Fruit fly (Drosophila melanogaster): ENCODE measurements around the gene tkv.

Gene tkv

DNA sequence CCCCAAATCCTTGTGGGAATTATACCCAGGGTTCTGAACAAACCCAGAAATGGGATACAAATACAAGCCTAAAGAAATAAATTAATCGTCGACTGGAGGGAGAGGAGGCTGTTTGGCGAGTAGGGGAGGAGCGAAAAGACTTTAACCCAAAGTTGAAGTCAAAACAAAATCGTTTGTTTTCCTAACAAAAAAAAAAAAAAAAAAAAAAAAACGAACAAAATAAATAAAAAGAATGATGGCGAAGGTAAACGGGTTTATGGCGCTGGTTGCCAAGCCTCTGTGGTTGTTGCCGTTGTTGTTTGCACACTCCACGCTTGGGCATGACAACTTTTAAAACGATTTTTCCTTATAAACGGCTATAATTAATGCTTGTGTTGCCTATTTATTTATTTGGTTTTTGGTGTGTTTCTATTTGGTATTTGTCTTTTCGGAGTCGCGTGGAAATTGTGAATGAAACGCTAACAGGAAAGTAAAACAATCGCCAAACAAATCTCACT, 42.6 kb downstream of the tkv start:
- TF ChIP-seq Dbx (GFP tag; IDR thresholded peaks at IDR 0.05), result no peak
- TF ChIP-seq lov (optimal IDR thresholded peaks at IDR 0.05), result no peak
- TF ChIP-seq lov (GFP tag; IDR thresholded peaks at IDR 0.05), result no peak
- TF ChIP-seq CG8944 (GFP tag; optimal IDR thresholded peaks at IDR 0.05), result no peak
- no peak for TF ChIP-seq CG31224 (GFP tag; IDR thresholded peaks at IDR 0.05)
- TF ChIP-seq CG4282 (GFP tag; optimal IDR thresholded peaks at IDR 0.05), result no peak
- TF ChIP-seq Abd-B (GFP tag; optimal IDR thresholded peaks at IDR 0.05), result no peak
- no peak for TF ChIP-seq Nf-YB (GFP tag; optimal IDR thresholded peaks at IDR 0.05)
- no peak for TF ChIP-seq HmgZ (tag; optimal IDR thresholded peaks at IDR 0.05)
- no peak for TF ChIP-seq CG3065 (GFP tag; optimal IDR thresholded peaks at IDR 0.05)
- TF ChIP-seq zf30C (GFP tag; optimal IDR thresholded peaks at IDR 0.05), result no peak
- no peak for TF ChIP-seq pan (optimal IDR thresholded peaks at IDR 0.05)
- TF ChIP-seq pan (GFP tag; optimal IDR thresholded peaks at IDR 0.05 in 1 of 2, IDR thresholded peaks at IDR 0.05 in 1 of 2), result peak in 1 of 2 experiments; percentile 11
- TF ChIP-seq CG12769 (tag; optimal IDR thresholded peaks at IDR 0.05), result peak; percentile 8
- TF ChIP-seq CG8478 (optimal IDR thresholded peaks at IDR 0.05), result no peak
- no peak for TF ChIP-seq CG42726 (GFP tag; IDR thresholded peaks at IDR 0.05; ENCODE audit: partially characterized antibody)
- no peak for TF ChIP-seq CG11456 (GFP tag; IDR thresholded peaks at IDR 0.05)
- no peak for TF ChIP-seq Dip2 (GFP tag; IDR thresholded peaks at IDR 0.05)
- no peak for TF ChIP-seq Pdp1 (GFP tag; optimal IDR thresholded peaks at IDR 0.05)
- no peak for TF ChIP-seq chn (GFP tag; optimal IDR thresholded peaks at IDR 0.05)
- TF ChIP-seq sd (tag; optimal IDR thresholded peaks at IDR 0.05), result peak; percentile 35
- no peak for TF ChIP-seq al (GFP tag; IDR thresholded peaks at IDR 0.05)
- no peak for TF ChIP-seq YL-1 (GFP tag; optimal IDR thresholded peaks at IDR 0.05)
- no peak for TF ChIP-seq odd (GFP tag; optimal IDR thresholded peaks at IDR 0.05)
- peak; percentile 0 for TF ChIP-seq CG15601 (tag; optimal IDR thresholded peaks at IDR 0.05)
- TF ChIP-seq caup (GFP tag; optimal IDR thresholded peaks at IDR 0.05; ENCODE audit: severe bottlenecking), result peak; percentile 11
- no peak for TF ChIP-seq exex (tag; optimal IDR thresholded peaks at IDR 0.05)
- TF ChIP-seq CG4617 (GFP tag; optimal IDR thresholded peaks at IDR 0.05; ENCODE audit: borderline replicate concordance), result no peak
- TF ChIP-seq Atf-2 (GFP tag; optimal IDR thresholded peaks at IDR 0.05), result no peak
- TF ChIP-seq Med (GFP tag), result peak; percentile 41
- no peak for TF ChIP-seq aop (GFP tag; IDR thresholded peaks at IDR 0.05)
- no peak for TF ChIP-seq jumu (GFP tag; optimal IDR thresholded peaks at IDR 0.05)
- no peak for TF ChIP-seq Bgb (GFP tag; IDR thresholded peaks at IDR 0.05; ENCODE audit: partially characterized antibody)
- peak; percentile 3 for TF ChIP-seq ATbp (GFP tag; optimal IDR thresholded peaks at IDR 0.05)
- no peak for TF ChIP-seq ranshi (GFP tag; IDR thresholded peaks at IDR 0.05)
- no peak for TF ChIP-seq CG7556 (GFP tag; optimal IDR thresholded peaks at IDR 0.05)
- no peak for TF ChIP-seq CG31365 (tag; optimal IDR thresholded peaks at IDR 0.05)
- TF ChIP-seq Awh (GFP tag; IDR thresholded peaks at IDR 0.05), result 0 out of 2 replicates have a peak, but pooled peaks have one; percentile 30
- TF ChIP-seq Lhr (GFP tag; optimal IDR thresholded peaks at IDR 0.05), result no peak
- TF ChIP-seq dpn (GFP tag; optimal IDR thresholded peaks at IDR 0.05), result no peak
- no peak for TF ChIP-seq p53 (GFP tag; optimal IDR thresholded peaks at IDR 0.05)
- peak; percentile 23 for TF ChIP-seq CG2678 (tag; optimal IDR thresholded peaks at IDR 0.05)
- no peak for TF ChIP-seq CG3281 (GFP tag; optimal IDR thresholded peaks at IDR 0.05)
- no peak for TF ChIP-seq HLH4C (GFP tag; IDR thresholded peaks at IDR 0.05; ENCODE audit: partially characterized antibody)
- TF ChIP-seq CG8765 (GFP tag; IDR thresholded peaks at IDR 0.05), result no peak
- TF ChIP-seq tap (tag; optimal IDR thresholded peaks at IDR 0.05), result no peak
- TF ChIP-seq chinmo (GFP tag; IDR thresholded peaks at IDR 0.05; ENCODE audit: partially characterized antibody), result peak; percentile 89; the same call in 3 of the 4 replicates
- TF ChIP-seq wdn (GFP tag; IDR thresholded peaks at IDR 0.05), result no peak
- TF ChIP-seq tll (GFP tag; optimal IDR thresholded peaks at IDR 0.05), result no peak
- no peak for TF ChIP-seq sr (GFP tag; IDR thresholded peaks at IDR 0.05)
- no peak for TF ChIP-seq CG6765 (GFP tag; optimal IDR thresholded peaks at IDR 0.05)
